Worm (Caenorhabditis elegans): ENCODE data around the gene exos-2.

Gene exos-2

ce11 chrIV:6393329-6393728 lies 21.9 kb upstream of the exos-2 start:
- TF ChIP-seq ham-2 (GFP tag; optimal IDR thresholded peaks at IDR 0.05) (no peak), hlh-1 (tag; optimal IDR thresholded peaks at IDR 0.05) (no peak), ces-1 (GFP tag; optimal IDR thresholded peaks at IDR 0.05) (peak; percentile 29), unc-62 (GFP tag; optimal IDR thresholded peaks at IDR 0.05) (peak; percentile 82), unc-120 (tag; optimal IDR thresholded peaks at IDR 0.05; ENCODE audit: poor library complexity, severe bottlenecking) (peak; percentile 90), unc-39 (tag; optimal IDR thresholded peaks at IDR 0.05) (no peak)

- TF ChIP-seq lin-13 (tag; optimal IDR thresholded peaks at IDR 0.05) (no peak), ztf-11 (tag; optimal IDR thresholded peaks at IDR 0.05) (no peak), ceh-39 (tag; optimal IDR thresholded peaks at IDR 0.05) (no peak), lin-32 (GFP tag; optimal IDR thresholded peaks at IDR 0.05) (no peak), nhr-12 (tag; optimal IDR thresholded peaks at IDR 0.05) (no peak), drap-1 (GFP tag; optimal IDR thresholded peaks at IDR 0.05) (no peak), flh-1 (GFP tag; optimal IDR thresholded peaks at IDR 0.05) (no peak), nhr-2 (tag; optimal IDR thresholded peaks at IDR 0.05) (no peak), lsy-2 (tag; optimal IDR thresholded peaks at IDR 0.05) (no peak), ham-2 (GFP tag; optimal IDR thresholded peaks at IDR 0.05) (no peak)
Observed at ce11 chrIV:6395190-6395589, 20.1 kb upstream of the exos-2 start.

ce11 chrIV:6402386-6402905 lies 12.8 kb upstream of the exos-2 start, which contains the start of gene sfrp-1:
sfrp-1 (minus strand) TSS chrIV:6402436.
- TF ChIP-seq sptf-1 (tag; optimal IDR thresholded peaks at IDR 0.05) (no peak), nhr-237 (tag; optimal IDR thresholded peaks at IDR 0.05) (no peak), nhr-12 (tag; optimal IDR thresholded peaks at IDR 0.05) (no peak), unc-120 (tag; optimal IDR thresholded peaks at IDR 0.05; ENCODE audit: poor library complexity, severe bottlenecking) (no peak), ces-1 (GFP tag; optimal IDR thresholded peaks at IDR 0.05) (peak; percentile 79)

ce11 chrIV:6403399-6403798 lies 11.9 kb upstream of the exos-2 start:
- TF ChIP-seq unc-120 (tag; optimal IDR thresholded peaks at IDR 0.05; ENCODE audit: poor library complexity, severe bottlenecking) (no peak), drap-1 (GFP tag; optimal IDR thresholded peaks at IDR 0.05) (no peak), unc-39 (tag; optimal IDR thresholded peaks at IDR 0.05) (no peak), hlh-1 (tag; optimal IDR thresholded peaks at IDR 0.05) (no peak), mab-5 (tag; optimal IDR thresholded peaks at IDR 0.05) (no peak), nhr-76 (tag; optimal IDR thresholded peaks at IDR 0.05) (no peak), tbx-8 (GFP tag; optimal IDR thresholded peaks at IDR 0.05) (no peak), bed-3 (GFP tag; optimal IDR thresholded peaks at IDR 0.05) (no peak), zip-8 (tag; optimal IDR thresholded peaks at IDR 0.05) (no peak)

- TF ChIP-seq ceh-43 (GFP tag; optimal IDR thresholded peaks at IDR 0.05) (no peak), bed-3 (GFP tag; optimal IDR thresholded peaks at IDR 0.05) (no peak), mls-2 (tag; optimal IDR thresholded peaks at IDR 0.05) (no peak), cnd-1 (tag; optimal IDR thresholded peaks at IDR 0.05) (no peak), zip-8 (tag; optimal IDR thresholded peaks at IDR 0.05) (no peak), nhr-2 (tag; optimal IDR thresholded peaks at IDR 0.05) (no peak), mab-5 (tag; optimal IDR thresholded peaks at IDR 0.05) (no peak), M03D4.4 (tag; optimal IDR thresholded peaks at IDR 0.05) (no peak), nhr-237 (tag; optimal IDR thresholded peaks at IDR 0.05) (no peak), snpc-4 (tag; optimal IDR thresholded peaks at IDR 0.05) (no peak), tbx-8 (GFP tag; optimal IDR thresholded peaks at IDR 0.05) (no peak), elt-1 (tag; optimal IDR thresholded peaks at IDR 0.05; ENCODE audit: borderline replicate concordance, insufficient read depth) (no peak), sptf-1 (tag; optimal IDR thresholded peaks at IDR 0.05) (no peak), mep-1 (tag; optimal IDR thresholded peaks at IDR 0.05) (no peak), blmp-1 (tag; optimal IDR thresholded peaks at IDR 0.05) (no peak)
Observed at ce11 chrIV:6404871-6405270, 10.4 kb upstream of the exos-2 start, which contains the start of gene srv-13. srv-13 (plus strand) TSS chrIV:6405171.

- no peak for TF ChIP-seq nhr-2 (tag; optimal IDR thresholded peaks at IDR 0.05)
- TF ChIP-seq tbx-8 (GFP tag; optimal IDR thresholded peaks at IDR 0.05), result no peak
- no peak for TF ChIP-seq unc-62 (GFP tag; optimal IDR thresholded peaks at IDR 0.05)
- TF ChIP-seq drap-1 (GFP tag; optimal IDR thresholded peaks at IDR 0.05), result no peak
- TF ChIP-seq elt-3 (tag; optimal IDR thresholded peaks at IDR 0.05), result no peak
- no peak for TF ChIP-seq ham-2 (GFP tag; optimal IDR thresholded peaks at IDR 0.05)
- no peak for TF ChIP-seq nhr-12 (tag; optimal IDR thresholded peaks at IDR 0.05)
- TF ChIP-seq cnd-1 (tag; optimal IDR thresholded peaks at IDR 0.05), result no peak
- TF ChIP-seq ceh-39 (tag; optimal IDR thresholded peaks at IDR 0.05), result no peak
- no peak for TF ChIP-seq nhr-28 (tag; optimal IDR thresholded peaks at IDR 0.05)
- TF ChIP-seq ces-1 (GFP tag; optimal IDR thresholded peaks at IDR 0.05), result no peak
- TF ChIP-seq sem-2 (GFP tag; optimal IDR thresholded peaks at IDR 0.05), result no peak
- no peak for TF ChIP-seq lsy-2 (tag; optimal IDR thresholded peaks at IDR 0.05)
- TF ChIP-seq mep-1 (tag; optimal IDR thresholded peaks at IDR 0.05), result no peak
Observed at ce11 chrIV:6413482-6413881, 1.8 kb upstream of the exos-2 start, which contains the start of gene nlp-71. nlp-71 (minus strand) TSS chrIV:6413582.
